Worm (Caenorhabditis elegans): ENCODE data around the gene Y47D3B.3.

Y47D3B.3 gene

ce11 chrIII:11397499-11397898 lies at the start of gene Y47D3B.3:
Gene Y47D3B.3, plus strand, starts transcription at chrIII:11397799.
- TF ChIP-seq egl-13 (tag; optimal IDR thresholded peaks at IDR 0.05), result no peak
- peak; percentile 34 for TF ChIP-seq blmp-1 (tag; optimal IDR thresholded peaks at IDR 0.05)

DNA sequence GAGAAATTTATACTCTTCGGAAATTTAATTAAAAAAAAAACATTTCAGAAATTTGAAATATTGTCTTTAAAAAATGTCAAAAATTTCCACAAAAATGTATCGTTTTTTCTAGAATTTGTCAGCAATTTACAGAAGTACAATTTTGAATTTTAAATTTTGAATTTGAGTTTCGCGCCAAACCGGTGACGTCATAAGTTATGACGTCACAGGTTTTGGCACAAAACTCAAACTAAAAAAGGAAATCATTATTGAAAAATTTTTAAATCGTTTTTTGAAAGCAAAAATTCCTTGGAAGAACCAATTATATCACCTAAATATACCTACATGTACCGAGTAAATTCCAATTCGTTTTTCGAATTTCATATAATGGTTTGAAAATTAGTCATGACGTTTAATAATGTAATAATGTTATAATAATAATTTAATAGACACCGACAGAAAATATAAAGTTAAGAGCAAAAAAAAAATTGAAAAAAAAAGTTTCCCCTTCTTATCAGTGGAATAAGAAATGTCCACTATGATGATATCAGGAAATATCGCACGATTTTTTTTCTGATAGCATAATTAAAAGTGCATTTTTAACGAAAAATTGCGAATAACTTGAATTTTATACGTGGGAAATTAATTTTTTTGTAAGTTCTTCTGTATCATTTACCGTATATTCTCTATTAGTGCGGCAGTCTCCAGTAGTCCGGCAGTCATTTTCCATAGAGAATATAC lies 47.3 kb upstream of the Y47D3B.3 start:
- no peak for TF ChIP-seq efl-1 (optimal IDR thresholded peaks at IDR 0.05)
- TF ChIP-seq efl-1 (GFP tag; optimal IDR thresholded peaks at IDR 0.05 in 1 of 2), result peak in 1 of 2 experiments; percentile 48
- no peak for TF ChIP-seq unc-62 (GFP tag; optimal IDR thresholded peaks at IDR 0.05)

ce11 chrIII:11352840-11353239 lies 44.8 kb upstream of the Y47D3B.3 start:
- TF ChIP-seq elt-3 (tag; optimal IDR thresholded peaks at IDR 0.05) (peak in 1 of 6 experiments; percentile 15), ceh-8 (GFP tag; optimal IDR thresholded peaks at IDR 0.05) (no peak), ceh-88 (GFP tag; IDR thresholded peaks at IDR 0.05) (no peak), snu-23 (GFP tag; optimal IDR thresholded peaks at IDR 0.05) (peak; percentile 52), C04F5.9 (tag; optimal IDR thresholded peaks at IDR 0.05) (no peak), irx-1 (tag; optimal IDR thresholded peaks at IDR 0.05) (no peak), jun-1 (tag; optimal IDR thresholded peaks at IDR 0.05) (no peak), unc-98 (GFP tag; IDR thresholded peaks at IDR 0.05) (no peak), aly-2 (tag; optimal IDR thresholded peaks at IDR 0.05) (no peak), fkh-10 (GFP tag; optimal IDR thresholded peaks at IDR 0.05) (no peak), mep-1 (tag; optimal IDR thresholded peaks at IDR 0.05) (peak; percentile 26), ztf-11 (tag; optimal IDR thresholded peaks at IDR 0.05) (no peak), mdl-1 (tag; optimal IDR thresholded peaks at IDR 0.05) (no peak), efl-3 (GFP tag; optimal IDR thresholded peaks at IDR 0.05) (no peak), lin-15B (tag; optimal IDR thresholded peaks at IDR 0.05) (no peak), isw-1 (GFP tag; IDR thresholded peaks at IDR 0.05) (no peak), lsy-2 (tag; optimal IDR thresholded peaks at IDR 0.05) (peak; percentile 14 to 42), ama-1 (optimal IDR thresholded peaks at IDR 0.05) (no peak), nhr-28 (tag; optimal IDR thresholded peaks at IDR 0.05) (no peak), egl-13 (tag; optimal IDR thresholded peaks at IDR 0.05) (no peak), nhr-85 (tag) (no peak), nhr-47 (tag; optimal IDR thresholded peaks at IDR 0.05) (peak; percentile 37), fkh-4 (tag; optimal IDR thresholded peaks at IDR 0.05; ENCODE audit: borderline replicate concordance) (no peak), nhr-90 (tag; optimal IDR thresholded peaks at IDR 0.05; ENCODE audit: poor library complexity) (peak; percentile 31), xbp-1 (tag; optimal IDR thresholded peaks at IDR 0.05) (peak; percentile 5), nhr-20 (tag; optimal IDR thresholded peaks at IDR 0.05) (peak; percentile 34), unc-86 (tag; optimal IDR thresholded peaks at IDR 0.05) (no peak), tbx-2 (tag; optimal IDR thresholded peaks at IDR 0.05) (no peak), snpc-4 (tag; optimal IDR thresholded peaks at IDR 0.05) (no peak), nhr-19 (GFP tag; conservative IDR thresholded peaks at IDR 0.05) (peak; percentile 45), ceh-63 (GFP tag; optimal IDR thresholded peaks at IDR 0.05) (no peak), C34B4.2 (tag; optimal IDR thresholded peaks at IDR 0.05) (no peak), lin-35 (GFP tag; optimal IDR thresholded peaks at IDR 0.05) (peak in 1 of 2 experiments; percentile 67), fos-1 (tag; optimal IDR thresholded peaks at IDR 0.05) (no peak), hpl-2 (GFP tag; optimal IDR thresholded peaks at IDR 0.05) (no peak), zip-4 (GFP tag; optimal IDR thresholded peaks at IDR 0.05) (no peak), ztf-4 (tag; optimal IDR thresholded peaks at IDR 0.05) (no peak), Y116A8C.19 (tag; optimal IDR thresholded peaks at IDR 0.05; ENCODE audit: borderline replicate concordance) (no peak), C16A3.4 (tag; optimal IDR thresholded peaks at IDR 0.05) (peak; percentile 41), mab-9 (GFP tag; IDR thresholded peaks at IDR 0.05) (no peak), pag-3 (tag; optimal IDR thresholded peaks at IDR 0.05; ENCODE audit: borderline replicate concordance, insufficient read depth) (no peak), hlh-17 (GFP tag; optimal IDR thresholded peaks at IDR 0.05; ENCODE audit: borderline replicate concordance) (no peak), efl-1 (optimal IDR thresholded peaks at IDR 0.05) (peak in 1 of 2 experiments; percentile 13), efl-1 (GFP tag; optimal IDR thresholded peaks at IDR 0.05 in 1 of 2) (peak; percentile 16 to 84), lin-39 (tag; optimal IDR thresholded peaks at IDR 0.05) (no peak), nhr-71 (tag; optimal IDR thresholded peaks at IDR 0.05) (peak; percentile 59)

Measured in whole organism, L1 larva.